Fruit fly (Drosophila melanogaster) whole organism, embryonic: ENCODE results near the gene CG7227.

ENCODE experiments used
- Ada2b ChIP-seq: fragments of 200-800 bp; sonication (Bioruptor generic); IDR thresholded peaks from 2 replicates; pipeline ENCODE4 v1.3.6; 2022; ENCODE audit warnings: missing biosample characterization, missing genetic modification characterization
- CG11456 ChIP-seq: fragments of 200-800 bp; sonication (Bioruptor generic); IDR thresholded peaks from 3 replicates; pipeline ENCODE4 v1.3.6; 2022; ENCODE audit warnings: missing biosample characterization, missing genetic modification characterization
- CG12391 ChIP-seq: fragments of 200-800 bp; sonication (Bioruptor generic); optimal IDR thresholded peaks from 3 replicates; lab custom pipeline; 2018; ENCODE audit warnings: missing biosample characterization, mild to moderate bottlenecking, missing genetic modification characterization, moderate library complexity
- CG13287 ChIP-seq: fragments of 200-800 bp; sonication (Bioruptor generic); IDR thresholded peaks from 2 replicates; pipeline ENCODE4 v1.3.6; 2022; ENCODE audit warnings: missing biosample characterization, missing genetic modification characterization; ENCODE audit not compliant: partially characterized antibody
- CG13894 ChIP-seq: fragments of 200-800 bp; sonication (Bioruptor generic); optimal IDR thresholded peaks from 3 replicates; lab custom pipeline; 2018; ENCODE audit warnings: missing biosample characterization, mild to moderate bottlenecking, missing genetic modification characterization, moderate library complexity
- CG16813 ChIP-seq: fragments of 200-800 bp; sonication (Bioruptor generic); IDR thresholded peaks from 3 replicates; pipeline ENCODE4 v1.3.6; 2022; ENCODE audit warnings: missing biosample characterization, missing genetic modification characterization; ENCODE audit not compliant: partially characterized antibody
- CG17361 ChIP-seq: fragments of 200-800 bp; sonication (Bioruptor generic); IDR thresholded peaks from 3 replicates; pipeline ENCODE4 v1.3.6; 2022; ENCODE audit warnings: missing biosample characterization, missing genetic modification characterization
- CG34224 ChIP-seq: fragments of 200-800 bp; sonication (Bioruptor generic); IDR thresholded peaks from 3 replicates; pipeline ENCODE4 v1.3.6; 2022; ENCODE audit warnings: missing biosample characterization, missing genetic modification characterization; ENCODE audit not compliant: partially characterized antibody
- CG34422 ChIP-seq: fragments of 200-800 bp; sonication (Bioruptor generic); IDR thresholded peaks from 3 replicates; pipeline ENCODE4 v1.3.6; 2022; ENCODE audit warnings: missing biosample characterization, missing genetic modification characterization
- CG42726 ChIP-seq: fragments of 200-800 bp; sonication (Bioruptor generic); IDR thresholded peaks from 2 replicates; pipeline ENCODE4 v1.3.6; 2022; ENCODE audit warnings: missing biosample characterization, missing genetic modification characterization; ENCODE audit not compliant: partially characterized antibody
- CG7928 ChIP-seq: fragments of 200-800 bp; sonication (Bioruptor generic); optimal IDR thresholded peaks from 2 replicates; lab custom pipeline; 2017; ENCODE audit warnings: missing biosample characterization, mild to moderate bottlenecking, missing genetic modification characterization
- CG7963 ChIP-seq: fragments of 200-800 bp; sonication (Bioruptor generic); IDR thresholded peaks from 3 replicates; pipeline ENCODE4 v1.3.6; 2022; ENCODE audit warnings: missing biosample characterization, missing genetic modification characterization; ENCODE audit not compliant: partially characterized antibody
- CG9215 ChIP-seq: fragments of 200-800 bp; sonication (Bioruptor generic); IDR thresholded peaks from 2 replicates; pipeline ENCODE4 v1.3.6; 2022; ENCODE audit warnings: missing biosample characterization, missing genetic modification characterization
- CG9797 ChIP-seq: fragments of 200-800 bp; sonication (Bioruptor generic); optimal IDR thresholded peaks from 3 replicates; lab custom pipeline; 2018; ENCODE audit warnings: missing biosample characterization, mild to moderate bottlenecking, missing genetic modification characterization
- Doc3 ChIP-seq: fragments of 200-800 bp; sonication (Bioruptor generic); IDR thresholded peaks from 3 replicates; pipeline ENCODE4 v1.3.6; 2022; ENCODE audit warnings: missing biosample characterization, missing genetic modification characterization; ENCODE audit not compliant: partially characterized antibody
- Dref ChIP-seq: fragments of 200-800 bp; sonication (Bioruptor generic); IDR thresholded peaks from 2 replicates; pipeline ENCODE4 v1.3.6; 2022; ENCODE audit warnings: missing biosample characterization, missing genetic modification characterization
- Hmr ChIP-seq: fragments of 200-800 bp; sonication (Bioruptor generic); optimal IDR thresholded peaks from 3 replicates; lab custom pipeline; 2017; ENCODE audit warnings: mild to moderate bottlenecking, missing biosample characterization, missing genetic modification reagents, missing genetic modification characterization
- MBD-R2 ChIP-seq: fragments of 200-800 bp; sonication (Bioruptor generic); IDR thresholded peaks from 2 replicates; pipeline ENCODE4 v1.3.6; 2022; ENCODE audit warnings: missing biosample characterization, missing genetic modification characterization
- MESR4 ChIP-seq: fragments of 200-800 bp; sonication (Bioruptor generic); optimal IDR thresholded peaks from 2 replicates; lab custom pipeline; 2018; ENCODE audit warnings: missing biosample characterization, mild to moderate bottlenecking, missing genetic modification characterization, moderate library complexity
- Myb ChIP-seq: fragments of 200-800 bp; sonication (Bioruptor generic); optimal IDR thresholded peaks from 2 replicates; lab custom pipeline; 2016; ENCODE audit warnings: missing biosample characterization, missing genetic modification characterization
- NFAT ChIP-seq: fragments of 200-800 bp; sonication (Bioruptor generic); IDR thresholded peaks from 2 replicates; pipeline ENCODE4 v1.3.6; 2022; ENCODE audit warnings: missing biosample characterization, missing genetic modification characterization
- Rfx ChIP-seq: fragments of 200-800 bp; sonication (Bioruptor generic); IDR thresholded peaks from 2 replicates; pipeline ENCODE4 v1.3.6; 2022; ENCODE audit warnings: missing biosample characterization, missing genetic modification characterization
- Scr ChIP-seq: fragments of 200-800 bp; sonication (Bioruptor generic); IDR thresholded peaks from 2 replicates; pipeline ENCODE4 v1.3.6; 2022; ENCODE audit warnings: missing biosample characterization, missing genetic modification characterization; ENCODE audit not compliant: partially characterized antibody
- YL-1 ChIP-seq: fragments of 200-800 bp; sonication (Bioruptor generic); optimal IDR thresholded peaks from 3 replicates; lab custom pipeline; 2017; ENCODE audit warnings: missing biosample characterization, mild to moderate bottlenecking, missing genetic modification characterization
- amos ChIP-seq: fragments of 200-800 bp; sonication (Bioruptor generic); IDR thresholded peaks from 2 replicates; pipeline ENCODE4 v1.3.6; 2022; ENCODE audit warnings: missing biosample characterization, missing genetic modification characterization; ENCODE audit not compliant: partially characterized antibody
- ash1 ChIP-seq: fragments of 200-800 bp; sonication (Bioruptor generic); optimal IDR thresholded peaks from 2 replicates; lab custom pipeline; 2018; ENCODE audit warnings: missing biosample characterization, mild to moderate bottlenecking, missing genetic modification characterization
- ato ChIP-seq: fragments of 200-800 bp; sonication (Bioruptor generic); IDR thresholded peaks from 2 replicates; pipeline ENCODE4 v1.3.6; 2022; ENCODE audit warnings: missing biosample characterization, missing genetic modification characterization; ENCODE audit not compliant: partially characterized antibody
- chinmo ChIP-seq: fragments of 200-800 bp; sonication (Bioruptor generic); IDR thresholded peaks from 4 replicates; pipeline ENCODE4 v1.3.6; 2022; ENCODE audit warnings: missing biosample characterization, missing genetic modification characterization; ENCODE audit not compliant: partially characterized antibody
- gce ChIP-seq: fragments of 200-800 bp; sonication (Bioruptor generic); IDR thresholded peaks from 3 replicates; pipeline ENCODE4 v1.3.6; 2022; ENCODE audit warnings: missing biosample characterization, missing genetic modification characterization
- hbn ChIP-seq: fragments of 200-800 bp; sonication (Bioruptor generic); IDR thresholded peaks from 2 replicates; pipeline ENCODE4 v1.3.6; 2022; ENCODE audit warnings: missing biosample characterization, missing genetic modification characterization; ENCODE audit not compliant: partially characterized antibody
- insv ChIP-seq, 2 experiments: fragments of 200-800 bp; sonication (Bioruptor generic); optimal IDR thresholded peaks; 3 replicates each; lab custom pipeline; 2016 to 2018; ENCODE audit warnings: missing biosample characterization in 2 of 2, missing genetic modification characterization in 2 of 2
- lmd ChIP-seq: fragments of 200-800 bp; sonication (Bioruptor generic); IDR thresholded peaks from 2 replicates; pipeline ENCODE4 v1.3.6; 2022; ENCODE audit warnings: missing biosample characterization, missing genetic modification characterization
- mld ChIP-seq: fragments of 200-800 bp; sonication (Bioruptor generic); IDR thresholded peaks from 3 replicates; pipeline ENCODE4 v1.3.6; 2022; ENCODE audit warnings: missing biosample characterization, missing genetic modification characterization; ENCODE audit not compliant: partially characterized antibody
- odd ChIP-seq: fragments of 200-800 bp; sonication (Bioruptor generic); optimal IDR thresholded peaks from 2 replicates; lab custom pipeline; 2017; ENCODE audit warnings: missing biosample characterization, mild to moderate bottlenecking, missing genetic modification characterization
- rib ChIP-seq: fragments of 200-800 bp; sonication (Bioruptor generic); IDR thresholded peaks from 2 replicates; pipeline ENCODE4 v1.3.6; 2022; ENCODE audit warnings: missing biosample characterization, missing genetic modification characterization
- sd ChIP-seq: fragments of 200-800 bp; sonication (Bioruptor generic); optimal IDR thresholded peaks from 3 replicates; lab custom pipeline; 2018; ENCODE audit warnings: missing biosample characterization, mild to moderate bottlenecking, missing genetic modification characterization, moderate library complexity
- seq ChIP-seq: fragments of 200-800 bp; sonication (Bioruptor generic); IDR thresholded peaks from 2 replicates; pipeline ENCODE4 v1.3.6; 2022; ENCODE audit warnings: missing biosample characterization, missing genetic modification characterization
- sima ChIP-seq: fragments of 200-800 bp; sonication (Bioruptor generic); optimal IDR thresholded peaks from 2 replicates; lab custom pipeline; 2016; ENCODE audit warnings: missing biosample characterization, missing genetic modification characterization
- sna ChIP-seq: fragments of 200-800 bp; sonication (Bioruptor generic); IDR thresholded peaks from 2 replicates; pipeline ENCODE4 v1.3.6; 2022; ENCODE audit warnings: missing biosample characterization, missing genetic modification characterization; ENCODE audit not compliant: partially characterized antibody
- sqz ChIP-seq: fragments of 200-800 bp; sonication (Bioruptor generic); optimal IDR thresholded peaks from 3 replicates; lab custom pipeline; 2018; ENCODE audit warnings: missing biosample characterization, mild to moderate bottlenecking, missing genetic modification characterization
- stc ChIP-seq: fragments of 200-800 bp; sonication (Bioruptor generic); IDR thresholded peaks from 2 replicates; pipeline ENCODE4 v1.3.6; 2022; ENCODE audit warnings: missing biosample characterization, missing genetic modification characterization
- stwl ChIP-seq: fragments of 200-800 bp; sonication (Bioruptor generic); optimal IDR thresholded peaks from 3 replicates; lab custom pipeline; 2018; ENCODE audit warnings: missing biosample characterization, mild to moderate bottlenecking, missing genetic modification characterization, moderate library complexity
- tna ChIP-seq: fragments of 200-800 bp; sonication (Bioruptor generic); IDR thresholded peaks from 2 replicates; pipeline ENCODE4 v1.3.6; 2022; ENCODE audit warnings: missing biosample characterization, missing genetic modification characterization; ENCODE audit not compliant: partially characterized antibody
- trem ChIP-seq: fragments of 200-800 bp; optimal IDR thresholded peaks from 3 replicates; lab custom pipeline; 2019; ENCODE audit warnings: missing biosample characterization, mild to moderate bottlenecking, missing genetic modification characterization, moderate library complexity
- unc-4 ChIP-seq: fragments of 200-800 bp; sonication (Bioruptor generic); IDR thresholded peaks from 2 replicates; pipeline ENCODE4 v1.3.6; 2022; ENCODE audit warnings: missing biosample characterization, missing genetic modification characterization; ENCODE audit not compliant: partially characterized antibody
- vnd ChIP-seq: fragments of 200-800 bp; sonication (Bioruptor generic); IDR thresholded peaks from 3 replicates; pipeline ENCODE4 v1.3.6; 2022; ENCODE audit warnings: missing biosample characterization, missing genetic modification characterization; ENCODE audit not compliant: partially characterized antibody
- zen2 ChIP-seq: fragments of 200-800 bp; sonication (Bioruptor generic); IDR thresholded peaks from 3 replicates; pipeline ENCODE4 v1.3.6; 2022; ENCODE audit warnings: missing biosample characterization, missing genetic modification characterization; ENCODE audit not compliant: partially characterized antibody

The CG7227 gene

dm6 chr2L:7998080-7998457 is at the start of gene CG7227 (continued):
- TF ChIP-seq Ada2b (no peak), CG7928 (no peak), CG11456 (no peak), sd (tag; lab: Kevin White, UChicago) (no peak), CG12391 (tag; lab: Kevin White, UChicago) (no peak), CG17361 (GFP tag; lab: Robert Waterston, UW) (no peak), amos (GFP tag; lab: Robert Waterston, UW) (no peak), stc (GFP tag; lab: Robert Waterston, UW) (no peak), odd (GFP tag; lab: Kevin White, UChicago) (no peak), sqz (peak; percentile 7)
- TF ChIP-seq, all 482 proteins: peak for 21

DNA sequence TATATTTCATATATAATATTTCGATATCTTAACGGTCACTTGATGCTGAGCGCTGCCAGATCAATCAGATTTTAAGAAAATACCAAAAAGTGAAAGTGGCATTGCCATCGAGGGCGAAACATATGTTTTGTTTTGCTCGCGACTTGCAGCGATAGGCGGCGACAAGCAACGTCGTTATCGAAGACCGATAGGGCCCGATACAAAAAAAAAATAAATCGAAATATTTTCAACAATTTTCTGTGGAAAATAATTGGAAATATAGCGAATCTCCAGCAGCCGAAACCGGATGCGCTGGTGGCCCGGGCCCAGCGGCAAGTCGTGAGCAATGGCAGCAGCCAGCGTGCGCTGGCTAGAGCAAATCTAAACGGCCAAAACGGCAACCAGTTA is 45.3 kb upstream of the CG7227 start, which contains the start of gene Megf8:
TSS of gene Megf8 (plus strand) at position 190 of the 387 bp plus-strand sequence.
- peak; percentile 31; the same call in 1 of the 3 replicates for TF ChIP-seq Doc3 (GFP tag; lab: Robert Waterston, UW)
- 0 out of 2 replicates have a peak, but pooled peaks have one; percentile 35 for TF ChIP-seq rib
- peak; percentile 47; the same call in 1 of the 3 replicates for TF ChIP-seq mld (GFP tag; lab: Robert Waterston, UW)
- peak; percentile 53; the same call in 1 of the 2 replicates for TF ChIP-seq unc-4 (GFP tag; lab: Robert Waterston, UW)
- peak; percentile 51 for TF ChIP-seq stwl (tag; lab: Kevin White, UChicago)
- 0 out of 2 replicates have a peak, but pooled peaks have one; percentile 23 for TF ChIP-seq Rfx (GFP tag; lab: Robert Waterston, UW)
- peak; percentile 12; the same call in 1 of the 2 replicates for TF ChIP-seq Scr (GFP tag; lab: Robert Waterston, UW)
- TF ChIP-seq hbn (GFP tag; lab: Robert Waterston, UW), result peak; percentile 55
- TF ChIP-seq sna, result peak; percentile 55
- no peak for TF ChIP-seq insv (GFP tag; optimal IDR thresholded peaks at IDR 0.05; lab: Kevin White, UChicago)
- TF ChIP-seq CG7963 (GFP tag; lab: Robert Waterston, UW), result peak; percentile 83; the same call in 2 of the 3 replicates
- TF ChIP-seq CG16813 (GFP tag; lab: Robert Waterston, UW), result peak; percentile 5; the same call in 2 of the 3 replicates
- peak; percentile 52 for TF ChIP-seq MBD-R2
- TF ChIP-seq MESR4 (GFP tag; lab: Kevin White, UChicago), result peak; percentile 77
- TF ChIP-seq CG34224 (GFP tag; lab: Robert Waterston, UW), result peak; percentile 84
- TF ChIP-seq seq (GFP tag; lab: Robert Waterston, UW), result no peak
- no peak for TF ChIP-seq ash1 (GFP tag; lab: Kevin White, UChicago)
- peak; percentile 81 for TF ChIP-seq Myb (GFP tag; lab: Kevin White, UChicago)
- TF ChIP-seq chinmo (GFP tag; lab: Robert Waterston, UW), result peak; percentile 92
- no peak for TF ChIP-seq sima (GFP tag; lab: Kevin White, UChicago)
- peak; percentile 83 for TF ChIP-seq Dref
- 0 out of 3 replicates have a peak, but pooled peaks have one; percentile 8 for TF ChIP-seq CG34422
- TF ChIP-seq CG42726 (GFP tag; lab: Robert Waterston, UW), result peak; percentile 21; the same call in 1 of the 2 replicates
- TF ChIP-seq Hmr (GFP tag; lab: Kevin White, UChicago), result no peak
- peak; percentile 77 for TF ChIP-seq ato (GFP tag; lab: Robert Waterston, UW)
- TF ChIP-seq zen2 (GFP tag; lab: Robert Waterston, UW), result peak; percentile 84
- TF ChIP-seq YL-1, result peak; percentile 73
- no peak for TF ChIP-seq CG13894 (tag; lab: Kevin White, UChicago)
- TF ChIP-seq trem (tag; lab: Kevin White, UChicago), result peak; percentile 9
- peak; percentile 16 for TF ChIP-seq vnd
- no peak for TF ChIP-seq lmd (GFP tag; lab: Robert Waterston, UW)
- TF ChIP-seq gce (GFP tag; lab: Robert Waterston, UW), result no peak
- TF ChIP-seq NFAT (GFP tag; lab: Robert Waterston, UW), result no peak
- peak; percentile 60 for TF ChIP-seq CG13287 (GFP tag; lab: Robert Waterston, UW)
- peak; percentile 85 for TF ChIP-seq CG9215 (GFP tag; lab: Robert Waterston, UW)
- peak; percentile 72 for TF ChIP-seq tna (GFP tag; lab: Robert Waterston, UW)
- peak; percentile 43 for TF ChIP-seq CG9797 (GFP tag; lab: Kevin White, UChicago)
